Fruit fly (Drosophila melanogaster) whole organism, embryonic: ENCODE results near the gene CG9393.

Experiments used
- ATbp ChIP-seq: fragments of 200-800 bp; sonication (Bioruptor generic); optimal IDR thresholded peaks from 2 replicates; lab custom pipeline; 2017; ENCODE audit warnings: missing biosample characterization, mild to moderate bottlenecking, missing genetic modification characterization, missing genetic modification reagents
- Antp ChIP-seq: fragments of 200-800 bp; sonication (Bioruptor generic); optimal IDR thresholded peaks from 3 replicates; lab custom pipeline; 2016; ENCODE audit warnings: missing biosample characterization, missing genetic modification characterization
- Bdp1 ChIP-seq: fragments of 200-800 bp; sonication (Bioruptor generic); optimal IDR thresholded peaks from 3 replicates; lab custom pipeline; 2016; ENCODE audit warnings: missing biosample characterization, missing genetic modification characterization
- BtbVII ChIP-seq: fragments of 200-800 bp; sonication (Bioruptor generic); optimal IDR thresholded peaks from 3 replicates; lab custom pipeline; 2017; ENCODE audit warnings: missing biosample characterization, mild to moderate bottlenecking, missing genetic modification characterization
- CG11085 ChIP-seq: fragments of 200-800 bp; sonication (Bioruptor generic); IDR thresholded peaks from 2 replicates; pipeline ENCODE4 v1.3.6; 2022; ENCODE audit warnings: missing biosample characterization, missing genetic modification characterization
- CG11398 ChIP-seq: fragments of 200-800 bp; sonication (Bioruptor generic); optimal IDR thresholded peaks from 2 replicates; lab custom pipeline; 2016; ENCODE audit warnings: missing biosample characterization, missing genetic modification characterization
- CG12104 ChIP-seq: fragments of 200-800 bp; sonication (Bioruptor generic); optimal IDR thresholded peaks from 3 replicates; lab custom pipeline; 2016; ENCODE audit warnings: missing biosample characterization, missing genetic modification characterization
- CG12219 ChIP-seq: fragments of 200-800 bp; sonication (Bioruptor generic); optimal IDR thresholded peaks from 3 replicates; lab custom pipeline; 2018; ENCODE audit warnings: missing biosample characterization, mild to moderate bottlenecking, missing genetic modification characterization
- CG14441 ChIP-seq: fragments of 200-800 bp; sonication (Bioruptor generic); IDR thresholded peaks from 2 replicates; pipeline ENCODE4 v1.3.6; 2022; ENCODE audit warnings: missing biosample characterization, missing genetic modification characterization
- CG14710 ChIP-seq: fragments of 200-800 bp; sonication (Bioruptor generic); optimal IDR thresholded peaks from 3 replicates; lab custom pipeline; 2019; ENCODE audit warnings: missing biosample characterization, mild to moderate bottlenecking, missing genetic modification characterization, moderate library complexity
- CG18476 ChIP-seq: fragments of 200-800 bp; sonication (Bioruptor generic); optimal IDR thresholded peaks from 2 replicates; lab custom pipeline; 2016; ENCODE audit warnings: missing biosample characterization, mild to moderate bottlenecking, missing genetic modification characterization
- CG18599 ChIP-seq: fragments of 200-800 bp; sonication (Bioruptor generic); optimal IDR thresholded peaks from 3 replicates; lab custom pipeline; 2017; ENCODE audit warnings: missing biosample characterization, missing genetic modification characterization, mild to moderate bottlenecking, moderate library complexity, missing genetic modification reagents
- CG30431 ChIP-seq: fragments of 200-800 bp; sonication (Bioruptor generic); optimal IDR thresholded peaks from 2 replicates; lab custom pipeline; 2017; ENCODE audit warnings: missing biosample characterization, missing genetic modification characterization
- CG6813 ChIP-seq: fragments of 200-800 bp; sonication (Bioruptor generic); optimal IDR thresholded peaks from 2 replicates; lab custom pipeline; 2017; ENCODE audit warnings: missing biosample characterization, missing genetic modification characterization, mild to moderate bottlenecking, moderate library complexity, missing genetic modification reagents
- CG7357 ChIP-seq: fragments of 200-800 bp; sonication (Bioruptor generic); IDR thresholded peaks from 3 replicates; pipeline ENCODE4 v1.3.6; 2022; ENCODE audit warnings: missing biosample characterization, missing genetic modification characterization
- CG8359 ChIP-seq: fragments of 200-800 bp; sonication (Bioruptor generic); optimal IDR thresholded peaks from 2 replicates; lab custom pipeline; 2017; ENCODE audit warnings: missing biosample characterization, mild to moderate bottlenecking, missing genetic modification characterization, borderline replicate concordance
- CTCF ChIP-seq: fragments of 200-800 bp; sonication (Bioruptor generic); optimal IDR thresholded peaks from 2 replicates; lab custom pipeline; 2017; ENCODE audit warnings: missing biosample characterization, mild to moderate bottlenecking, missing genetic modification characterization, moderate library complexity
- D19B ChIP-seq: fragments of 200-800 bp; sonication (Bioruptor generic); optimal IDR thresholded peaks from 2 replicates; lab custom pipeline; 2017; ENCODE audit warnings: missing biosample characterization, mild to moderate bottlenecking, missing genetic modification characterization
- Dip3 ChIP-seq: fragments of 200-800 bp; sonication (Bioruptor generic); optimal IDR thresholded peaks from 3 replicates; lab custom pipeline; 2016; ENCODE audit warnings: missing biosample characterization, missing genetic modification characterization
- Drgx ChIP-seq: fragments of 200-800 bp; sonication (Bioruptor generic); IDR thresholded peaks from 2 replicates; pipeline ENCODE4 v1.3.6; 2022; ENCODE audit warnings: missing biosample characterization, missing genetic modification characterization
- Fer2 ChIP-seq: fragments of 200-800 bp; sonication (Bioruptor generic); optimal IDR thresholded peaks from 2 replicates; lab custom pipeline; 2018; ENCODE audit warnings: missing biosample characterization, mild to moderate bottlenecking, missing genetic modification characterization, moderate library complexity
- H15 ChIP-seq: fragments of 200-800 bp; sonication (Bioruptor generic); IDR thresholded peaks from 3 replicates; pipeline ENCODE4 v1.3.6; 2022; ENCODE audit warnings: missing biosample characterization, missing genetic modification characterization
- Hsf ChIP-seq: fragments of 200-800 bp; sonication (Bioruptor generic); optimal IDR thresholded peaks from 3 replicates; lab custom pipeline; 2016; ENCODE audit warnings: missing biosample characterization, missing genetic modification characterization
- MTF-1 ChIP-seq: fragments of 200-800 bp; sonication (Bioruptor generic); optimal IDR thresholded peaks from 2 replicates; lab custom pipeline; 2018; ENCODE audit warnings: missing biosample characterization, mild to moderate bottlenecking, missing genetic modification characterization, borderline replicate concordance
- NC2β ChIP-seq: fragments of 200-800 bp; sonication (Bioruptor generic); optimal IDR thresholded peaks from 2 replicates; lab custom pipeline; 2016; ENCODE audit warnings: missing biosample characterization, missing genetic modification characterization
- NK7.1 ChIP-seq: fragments of 200-800 bp; sonication (Bioruptor generic); optimal IDR thresholded peaks from 3 replicates; lab custom pipeline; 2016; ENCODE audit warnings: missing biosample characterization, missing genetic modification characterization
- Ptx1 ChIP-seq: fragments of 200-800 bp; sonication (Bioruptor generic); IDR thresholded peaks from 2 replicates; pipeline ENCODE4 v1.3.6; 2022; ENCODE audit warnings: missing biosample characterization, missing genetic modification characterization
- Scr ChIP-seq: fragments of 200-800 bp; sonication (Bioruptor generic); IDR thresholded peaks from 2 replicates; pipeline ENCODE4 v1.3.6; 2022; ENCODE audit warnings: missing biosample characterization, missing genetic modification characterization; ENCODE audit not compliant: partially characterized antibody
- Spps ChIP-seq: fragments of 200-800 bp; sonication (Bioruptor generic); optimal IDR thresholded peaks from 2 replicates; lab custom pipeline; 2018; ENCODE audit warnings: missing biosample characterization, mild to moderate bottlenecking, missing genetic modification characterization
- Trl ChIP-seq, 3 experiments: fragments of >200 bp in 2 of 3; fragments of 200-800 bp in 1 of 3; sonication (Bioruptor generic) in 1 of 3; optimal IDR thresholded peaks; 2 replicates in 1 of 3; 3 replicates in 2 of 3; lab custom pipeline; 2016 to 2017; ENCODE audit warnings: missing biosample characterization in 1 of 3, missing genetic modification characterization in 1 of 3
- al ChIP-seq: fragments of 200-800 bp; sonication (Bioruptor generic); IDR thresholded peaks from 2 replicates; pipeline ENCODE4 v1.3.6; 2022; ENCODE audit warnings: missing biosample characterization, missing genetic modification characterization
- az2 ChIP-seq: fragments of 200-800 bp; sonication (Bioruptor generic); optimal IDR thresholded peaks from 3 replicates; lab custom pipeline; 2016; ENCODE audit warnings: missing biosample characterization, missing genetic modification characterization
- corto ChIP-seq: fragments of 200-800 bp; sonication (Bioruptor generic); optimal IDR thresholded peaks from 2 replicates; lab custom pipeline; 2016; ENCODE audit warnings: missing biosample characterization, mild to moderate bottlenecking, missing genetic modification characterization, moderate library complexity
- danr ChIP-seq: fragments of 200-800 bp; sonication (Bioruptor generic); IDR thresholded peaks from 2 replicates; pipeline ENCODE4 v1.3.6; 2022; ENCODE audit warnings: missing biosample characterization, missing genetic modification characterization
- dimm ChIP-seq: fragments of 200-800 bp; sonication (Bioruptor generic); IDR thresholded peaks from 2 replicates; pipeline ENCODE4 v1.3.6; 2022; ENCODE audit warnings: missing biosample characterization, missing genetic modification characterization
- dpn ChIP-seq, 2 experiments: fragments of 200-800 bp; sonication (Bioruptor generic); optimal IDR thresholded peaks; 3 replicates each; lab custom pipeline; 2016; ENCODE audit warnings: missing biosample characterization in 2 of 2, missing genetic modification characterization in 2 of 2
- esg ChIP-seq: fragments of 200-800 bp; sonication (Bioruptor generic); conservative IDR thresholded peaks from 2 replicates; pipeline ENCODE4 v1.3.6; 2022; ENCODE audit warnings: missing biosample characterization, missing genetic modification characterization
- fd102C ChIP-seq: fragments of 200-800 bp; sonication (Bioruptor generic); optimal IDR thresholded peaks from 2 replicates; lab custom pipeline; 2018; ENCODE audit warnings: missing biosample characterization, mild to moderate bottlenecking, missing genetic modification characterization, moderate library complexity
- gem ChIP-seq: fragments of 200-800 bp; sonication (Bioruptor generic); optimal IDR thresholded peaks from 2 replicates; lab custom pipeline; 2019; ENCODE audit warnings: missing biosample characterization, mild to moderate bottlenecking, missing genetic modification characterization, moderate library complexity
- ham ChIP-seq: fragments of 200-800 bp; sonication (Bioruptor generic); IDR thresholded peaks from 2 replicates; pipeline ENCODE4 v1.3.6; 2022; ENCODE audit warnings: missing biosample characterization, missing genetic modification characterization
- kah ChIP-seq: fragments of 200-800 bp; sonication (Bioruptor generic); optimal IDR thresholded peaks from 2 replicates; lab custom pipeline; 2018; ENCODE audit warnings: missing biosample characterization, mild to moderate bottlenecking, missing genetic modification characterization
- kay ChIP-seq: fragments of 200-800 bp; sonication (Bioruptor generic); optimal IDR thresholded peaks from 2 replicates; lab custom pipeline; 2016; ENCODE audit warnings: missing biosample characterization, missing genetic modification characterization
- kni ChIP-seq: fragments of 200-800 bp; sonication (Bioruptor generic); optimal IDR thresholded peaks from 3 replicates; lab custom pipeline; 2017; ENCODE audit warnings: mild to moderate bottlenecking, missing biosample characterization, missing genetic modification reagents, missing genetic modification characterization
- odd ChIP-seq: fragments of 200-800 bp; sonication (Bioruptor generic); optimal IDR thresholded peaks from 2 replicates; lab custom pipeline; 2017; ENCODE audit warnings: missing biosample characterization, mild to moderate bottlenecking, missing genetic modification characterization
- otp ChIP-seq: fragments of 200-800 bp; sonication (Bioruptor generic); IDR thresholded peaks from 3 replicates; pipeline ENCODE4, ENCODE4 v1.3.6; 2022; ENCODE audit warnings: missing biosample characterization, missing genetic modification characterization
- pzg ChIP-seq: fragments of 200-800 bp; sonication (Bioruptor generic); optimal IDR thresholded peaks from 3 replicates; lab custom pipeline; 2018; ENCODE audit warnings: missing biosample characterization, mild to moderate bottlenecking, missing genetic modification characterization, moderate library complexity
- rib ChIP-seq: fragments of 200-800 bp; sonication (Bioruptor generic); IDR thresholded peaks from 2 replicates; pipeline ENCODE4 v1.3.6; 2022; ENCODE audit warnings: missing biosample characterization, missing genetic modification characterization
- slou ChIP-seq: fragments of 200-800 bp; sonication (Bioruptor generic); optimal IDR thresholded peaks from 3 replicates; lab custom pipeline; 2016; ENCODE audit warnings: missing biosample characterization, missing genetic modification characterization
- ssp ChIP-seq: fragments of 200-800 bp; sonication (Bioruptor generic); IDR thresholded peaks from 2 replicates; pipeline ENCODE4 v1.3.6; 2022; ENCODE audit warnings: missing biosample characterization, missing genetic modification characterization
- twi ChIP-seq: fragments of 200-800 bp; optimal IDR thresholded peaks from 2 replicates; lab custom pipeline; 2019; ENCODE audit warnings: missing biosample characterization, mild to moderate bottlenecking, missing genetic modification characterization, moderate library complexity
- yki ChIP-seq: fragments of >200 bp; optimal IDR thresholded peaks from 3 replicates; lab custom pipeline; 2018
- z ChIP-seq: fragments of 200-800 bp; sonication (Bioruptor generic); IDR thresholded peaks from 3 replicates; pipeline ENCODE4 v1.3.6; 2022; ENCODE audit warnings: missing biosample characterization, missing genetic modification characterization

CG9393 gene

DNA sequence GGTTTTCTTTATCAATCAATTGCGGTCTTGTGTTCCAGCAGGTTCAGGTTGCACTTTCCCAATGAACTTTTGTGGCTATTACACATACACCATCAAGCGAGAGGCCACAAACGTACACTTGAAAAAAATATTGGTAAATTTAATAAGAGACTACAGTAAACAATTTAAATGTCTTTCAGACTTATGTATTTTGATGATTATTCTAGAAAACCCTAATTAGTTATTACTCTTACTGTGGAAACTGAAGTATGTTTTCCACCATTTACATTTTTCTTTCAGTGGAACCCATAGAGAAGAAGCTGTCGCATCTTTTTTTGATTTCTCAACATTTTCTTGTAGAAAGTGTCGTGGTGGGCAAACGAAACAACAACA, 29.4 kb downstream of the CG9393 start:
- TF ChIP-seq CG12104 (peak; percentile 81), CG18476 (peak; percentile 90), CG11398 (GFP tag; lab: Kevin White, UChicago) (peak; percentile 94), otp (peak; percentile 89), BtbVII (GFP tag; lab: Kevin White, UChicago) (peak; percentile 85), Dip3 (GFP tag; lab: Kevin White, UChicago) (peak; percentile 88), Bdp1 (peak; percentile 77), CG18599 (GFP tag; lab: Kevin White, UChicago) (peak; percentile 87), Ptx1 (GFP tag; lab: Robert Waterston, UW) (peak; percentile 92), Hsf (GFP tag; lab: Kevin White, UChicago) (peak; percentile 92), Drgx (peak; percentile 93), MTF-1 (GFP tag; lab: Kevin White, UChicago) (peak; percentile 87), kni (GFP tag; lab: Kevin White, UChicago) (no peak), kay (GFP tag; lab: Kevin White, UChicago) (peak; percentile 82), esg (GFP tag; lab: Robert Waterston, UW) (peak; percentile 92), Fer2 (tag; lab: Kevin White, UChicago) (peak; percentile 75), NC2β (GFP tag; lab: Kevin White, UChicago) (peak; percentile 90), CG30431 (GFP tag; lab: Kevin White, UChicago) (peak; percentile 80), slou (GFP tag; lab: Kevin White, UChicago) (peak; percentile 11), rib (GFP tag; lab: Robert Waterston, UW) (peak; percentile 53; the same call in 1 of the 2 replicates), CG7357 (GFP tag; lab: Robert Waterston, UW) (peak; percentile 82), Scr (no peak), fd102C (GFP tag; lab: Kevin White, UChicago) (no peak), CG8359 (GFP tag; lab: Kevin White, UChicago) (peak; percentile 83), Spps (tag; lab: Kevin White, UChicago) (peak; percentile 88), Antp (GFP tag; lab: Kevin White, UChicago) (peak; percentile 86), CG14441 (GFP tag; lab: Robert Waterston, UW) (peak; percentile 91), danr (GFP tag; lab: Robert Waterston, UW) (peak; percentile 82), D19B (peak; percentile 68), Trl (optimal IDR thresholded peaks at IDR 0.05; lab: Kevin White, UChicago) (no peak), Trl (GFP tag; optimal IDR thresholded peaks at IDR 0.05; lab: Kevin White, UChicago) (peak; percentile 88), CG11085 (GFP tag; lab: Robert Waterston, UW) (peak; percentile 78), kah (GFP tag; lab: Kevin White, UChicago) (peak; percentile 88), az2 (GFP tag; lab: Kevin White, UChicago) (peak; percentile 96), twi (peak; percentile 83), corto (GFP tag; lab: Kevin White, UChicago) (no peak), dpn (GFP tag; optimal IDR thresholded peaks at IDR 0.05; lab: Kevin White, UChicago) (peak; percentile 93 to 94), CG14710 (tag; lab: Kevin White, UChicago) (peak; percentile 92), ATbp (peak; percentile 96), odd (GFP tag; lab: Kevin White, UChicago) (peak; percentile 86), CG12219 (GFP tag; lab: Kevin White, UChicago) (peak; percentile 91), dimm (peak; percentile 82), CG6813 (peak; percentile 80), NK7.1 (GFP tag; lab: Kevin White, UChicago) (peak; percentile 81), ham (GFP tag; lab: Robert Waterston, UW) (0 out of 2 replicates have a peak, but pooled peaks have one; percentile 21), al (peak; percentile 84), pzg (GFP tag; lab: Kevin White, UChicago) (no peak), yki (lab: Kevin White, UChicago) (no peak), ssp (GFP tag; lab: Robert Waterston, UW) (peak; percentile 82), H15 (GFP tag; lab: Robert Waterston, UW) (peak; percentile 90), gem (tag; lab: Kevin White, UChicago) (peak; percentile 98), z (GFP tag; lab: Robert Waterston, UW) (0 out of 3 replicates have a peak, but pooled peaks have one; percentile 19), CTCF (peak; percentile 65)
